Worm (Caenorhabditis elegans) whole organism, young adult: ENCODE data around the gene F49C12.1.

ENCODE experiments used
- B0035.1 ChIP-seq: sonication (generic microtip); optimal IDR thresholded peaks from 2 replicates; lab custom pipeline; 2016; ENCODE audit warnings: missing genetic modification characterization, mild to moderate bottlenecking, missing compliant biosample characterization, missing genotype, missing genetic modification reagents
- B0336.3 ChIP-seq: fragments of 200-800 bp; sonication (Bioruptor generic); IDR thresholded peaks from 2 replicates; pipeline ENCODE4 v1.3.6; 2022; ENCODE audit warnings: missing genetic modification characterization, missing compliant biosample characterization
- D2030.7 ChIP-seq: fragments of 200-800 bp; sonication (Bioruptor generic); IDR thresholded peaks from 2 replicates; pipeline ENCODE4 v1.3.6; 2022; ENCODE audit warnings: missing genetic modification reagents, missing genetic modification characterization, missing compliant biosample characterization
- F39B2.1 ChIP-seq: fragments of 200-800 bp; sonication (Bioruptor generic); IDR thresholded peaks from 2 replicates; pipeline ENCODE4 v1.3.6; 2022; ENCODE audit warnings: missing genetic modification reagents, missing genetic modification characterization, missing compliant biosample characterization
- F57C9.4 ChIP-seq: sonication (generic microtip); optimal IDR thresholded peaks from 2 replicates; lab custom pipeline; 2017; ENCODE audit warnings: mild to moderate bottlenecking, missing genetic modification characterization, missing compliant biosample characterization
- Y67H2A.10 ChIP-seq: fragments of 200-800 bp; sonication (Bioruptor generic); conservative IDR thresholded peaks from 2 replicates; pipeline ENCODE4 v1.3.6; 2022; ENCODE audit warnings: missing genetic modification reagents, missing genetic modification characterization, missing compliant biosample characterization
- ZK185.1 ChIP-seq: sonication (generic microtip); optimal IDR thresholded peaks from 2 replicates; lab custom pipeline; 2016; ENCODE audit warnings: mild to moderate bottlenecking, missing genetic modification characterization, missing compliant biosample characterization; ENCODE audit not compliant: poor library complexity, severe bottlenecking
- ama-1 ChIP-seq, 3 experiments: fragments of 150-350 bp in 1 of 3; sonication (generic microtip) in 2 of 3; optimal IDR thresholded peaks; 2 replicates each; lab custom pipeline; 2014 to 2018; ENCODE audit warnings: missing biosample characterization in 2 of 3, missing genetic modification characterization in 2 of 3, missing genetic modification reagents in 2 of 3
- atf-7 ChIP-seq: sonication (generic microtip); optimal IDR thresholded peaks from 2 replicates; lab custom pipeline; 2017; ENCODE audit warnings: mild to moderate bottlenecking, missing genetic modification characterization, missing compliant biosample characterization
- attf-3 ChIP-seq: fragments of 200-800 bp; sonication (Bioruptor generic); conservative IDR thresholded peaks from 2 replicates; pipeline ENCODE4 v1.3.6; 2022; ENCODE audit warnings: missing genetic modification reagents, missing genetic modification characterization, missing compliant biosample characterization
- attf-5 ChIP-seq: fragments of 200-800 bp; sonication (Bioruptor generic); optimal IDR thresholded peaks from 2 replicates; lab custom pipeline; 2018; ENCODE audit warnings: mild to moderate bottlenecking, missing genetic modification characterization, missing compliant biosample characterization
- attf-6 ChIP-seq: fragments of 200-800 bp; sonication (Bioruptor generic); IDR thresholded peaks from 2 replicates; pipeline ENCODE4 v1.3.6; 2022; ENCODE audit warnings: missing genetic modification reagents, missing genetic modification characterization, missing compliant biosample characterization
- cebp-2 ChIP-seq: fragments of 200-800 bp; sonication (Bioruptor generic); IDR thresholded peaks from 2 replicates; pipeline ENCODE4 v1.3.6; 2022; ENCODE audit warnings: missing genetic modification characterization, missing compliant biosample characterization
- ceh-40 ChIP-seq: fragments of 200-800 bp; sonication (Bioruptor generic); IDR thresholded peaks from 2 replicates; pipeline ENCODE4 v1.3.6; 2022; ENCODE audit warnings: missing genetic modification characterization, missing compliant biosample characterization
- chd-7 ChIP-seq: sonication (generic microtip); optimal IDR thresholded peaks from 2 replicates; lab custom pipeline; 2016; ENCODE audit warnings: mild to moderate bottlenecking, missing genetic modification characterization, moderate library complexity, missing compliant biosample characterization
- die-1 ChIP-seq: sonication (generic microtip); optimal IDR thresholded peaks from 2 replicates; lab custom pipeline; 2016; ENCODE audit warnings: missing genotype, mild to moderate bottlenecking, missing genetic modification characterization, missing compliant biosample characterization
- dox-1 ChIP-seq: fragments of 200-800 bp; sonication (Bioruptor generic); IDR thresholded peaks from 2 replicates; pipeline ENCODE4 v1.3.6; 2022; ENCODE audit warnings: missing genetic modification reagents, missing genetic modification characterization, missing compliant biosample characterization
- egl-18 ChIP-seq: fragments of 200-800 bp; sonication (Bioruptor generic); IDR thresholded peaks from 2 replicates; pipeline ENCODE4 v1.3.6; 2022; ENCODE audit warnings: missing genetic modification reagents, missing genetic modification characterization, missing compliant biosample characterization
- egl-44 ChIP-seq: fragments of 200-800 bp; sonication (Bioruptor generic); IDR thresholded peaks from 2 replicates; pipeline ENCODE4 v1.3.6; 2022; ENCODE audit warnings: missing genetic modification reagents, missing genetic modification characterization, missing compliant biosample characterization
- him-1 ChIP-seq: sonication (generic microtip); optimal IDR thresholded peaks from 2 replicates; lab custom pipeline; 2016; ENCODE audit warnings: missing genotype, missing genetic modification reagents, missing genetic modification characterization, missing compliant biosample characterization
- hmg-1.2 ChIP-seq: fragments of 200-800 bp; sonication (Bioruptor generic); IDR thresholded peaks from 2 replicates; pipeline ENCODE4 v1.3.6; 2022; ENCODE audit warnings: missing genetic modification reagents, missing genetic modification characterization, missing compliant biosample characterization
- hrde-1 ChIP-seq: sonication (generic microtip); optimal IDR thresholded peaks from 2 replicates; lab custom pipeline; 2016; ENCODE audit warnings: missing genetic modification characterization, mild to moderate bottlenecking, missing compliant biosample characterization, moderate library complexity, missing genotype, missing genetic modification reagents, borderline replicate concordance
- let-607 ChIP-seq, 2 experiments: fragments of 200-800 bp in 1 of 2; sonication (Bioruptor generic) in 1 of 2; sonication (generic microtip) in 1 of 2; optimal IDR thresholded peaks; 2 replicates each; lab custom pipeline; 2016 to 2018; ENCODE audit warnings: mild to moderate bottlenecking in 2 of 2, missing compliant biosample characterization in 2 of 2, missing genetic modification characterization in 2 of 2, moderate library complexity in 2 of 2, missing genotype in 1 of 2
- lin-26 ChIP-seq: fragments of 200-800 bp; sonication (Bioruptor generic); IDR thresholded peaks from 2 replicates; pipeline ENCODE4 v1.3.6; 2022; ENCODE audit warnings: missing genetic modification reagents, missing genetic modification characterization, missing compliant biosample characterization
- lin-35 ChIP-seq, 3 experiments: fragments of 150-350 bp in 2 of 3; sonication (generic microtip) in 1 of 3; optimal IDR thresholded peaks; 2 replicates each; lab custom pipeline; 2014 to 2018; ENCODE audit warnings: missing biosample characterization in 3 of 3, missing genetic modification characterization in 3 of 3, missing genetic modification reagents in 3 of 3
- lin-40 ChIP-seq: sonication (generic microtip); optimal IDR thresholded peaks from 2 replicates; lab custom pipeline; 2016; ENCODE audit warnings: missing genetic modification characterization, mild to moderate bottlenecking, missing compliant biosample characterization, missing genotype, missing genetic modification reagents
- lsl-1 ChIP-seq: fragments of 200-800 bp; sonication (Bioruptor generic); optimal IDR thresholded peaks from 2 replicates; lab custom pipeline; 2018; ENCODE audit warnings: mild to moderate bottlenecking, missing genetic modification characterization, moderate library complexity, missing compliant biosample characterization
- mcd-1 ChIP-seq: fragments of 200-800 bp; sonication (Bioruptor generic); IDR thresholded peaks from 2 replicates; pipeline ENCODE4 v1.3.6; 2022; ENCODE audit warnings: missing genetic modification reagents, missing genetic modification characterization, missing compliant biosample characterization
- nhr-80 ChIP-seq: sonication (generic microtip); optimal IDR thresholded peaks from 2 replicates; lab custom pipeline; 2016; ENCODE audit warnings: missing genetic modification characterization, missing compliant biosample characterization
- pha-4 ChIP-seq: fragments of 150-350 bp; sonication (generic microtip); optimal IDR thresholded peaks from 2 replicates; lab custom pipeline; 2014; ENCODE audit warnings: missing biosample characterization, missing genetic modification reagents, missing genetic modification characterization
- sdz-38 ChIP-seq: sonication (generic microtip); optimal IDR thresholded peaks from 2 replicates; lab custom pipeline; 2016; ENCODE audit warnings: missing genotype, missing genetic modification characterization, missing compliant biosample characterization
- sea-2 ChIP-seq: fragments of 200-800 bp; sonication (Bioruptor generic); IDR thresholded peaks from 2 replicates; pipeline ENCODE4 v1.3.6; 2022; ENCODE audit warnings: missing genetic modification characterization, missing compliant biosample characterization
- snpc-3.4 ChIP-seq: sonication (generic microtip); optimal IDR thresholded peaks from 2 replicates; lab custom pipeline; 2017; ENCODE audit warnings: missing genetic modification characterization, mild to moderate bottlenecking, missing compliant biosample characterization, antibody characterized with exemption, moderate library complexity, missing genotype, missing genetic modification reagents
- snpc-4 ChIP-seq, 5 experiments: fragments of 150-350 bp in 1 of 5; sonication (generic microtip) in 4 of 5; optimal IDR thresholded peaks; 2 replicates each; lab custom pipeline; 2014 to 2018; ENCODE audit warnings: missing genetic modification characterization in 5 of 5, missing biosample characterization in 3 of 5, antibody characterized with exemption in 2 of 5, mild to moderate bottlenecking in 2 of 5, missing compliant biosample characterization in 2 of 5, missing genotype in 2 of 5, moderate library complexity in 2 of 5, missing genetic modification reagents in 1 of 5
- somi-1 ChIP-seq: fragments of 200-800 bp; sonication (Bioruptor generic); optimal IDR thresholded peaks from 2 replicates; lab custom pipeline; 2018; ENCODE audit warnings: mild to moderate bottlenecking, missing genetic modification characterization, missing compliant biosample characterization
- tbp1 ChIP-seq: fragments of 200-800 bp; sonication (Bioruptor generic); optimal IDR thresholded peaks from 2 replicates; lab custom pipeline; 2018; ENCODE audit warnings: mild to moderate bottlenecking, missing genetic modification characterization, missing compliant biosample characterization
- zfh-2 ChIP-seq: fragments of 200-800 bp; sonication (Bioruptor generic); conservative IDR thresholded peaks from 2 replicates; pipeline ENCODE4 v1.3.6; 2022; ENCODE audit warnings: missing genetic modification reagents, missing genetic modification characterization, missing compliant biosample characterization
- ztf-6 ChIP-seq: fragments of 200-800 bp; sonication (Bioruptor generic); IDR thresholded peaks from 2 replicates; pipeline ENCODE4 v1.3.6; 2022; ENCODE audit warnings: missing genetic modification reagents, missing genetic modification characterization, missing compliant biosample characterization

The F49C12.1 gene

DNA sequence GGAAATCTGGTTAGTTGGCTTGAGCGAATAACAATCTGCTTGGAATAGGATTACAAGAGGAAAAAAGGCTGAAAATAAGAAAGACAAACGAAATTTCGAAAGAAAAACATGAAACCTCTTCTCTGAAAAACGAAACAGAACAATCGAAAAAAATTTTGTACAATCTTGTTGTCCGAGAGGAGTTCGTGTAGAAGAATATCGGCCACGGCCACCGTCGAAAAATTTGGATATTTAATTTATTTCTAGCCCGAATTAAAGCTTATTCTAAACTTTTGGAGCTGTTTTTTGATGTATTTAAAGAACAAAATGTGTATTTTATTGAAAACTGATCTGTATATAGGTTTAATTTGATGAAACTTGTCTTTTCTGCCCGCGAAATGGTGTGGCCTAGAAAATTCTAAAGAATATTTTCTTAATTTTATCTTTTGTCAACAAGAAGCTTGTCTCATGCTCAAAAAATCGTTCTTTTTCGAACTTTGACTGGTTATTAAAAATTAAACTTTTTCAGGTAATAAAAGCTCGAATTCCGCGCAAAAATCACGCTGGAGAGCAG lies 40.5 kb upstream of the F49C12.1 start, which contains the start of gene T20D3.5:
Gene T20D3.5, plus strand, starts transcription at position 503 of the 553 bp plus-strand sequence.
- TF ChIP-seq zfh-2 (GFP tag; lab: Robert Waterston, UW) (no peak), him-1 (peak; percentile 45)

DNA sequence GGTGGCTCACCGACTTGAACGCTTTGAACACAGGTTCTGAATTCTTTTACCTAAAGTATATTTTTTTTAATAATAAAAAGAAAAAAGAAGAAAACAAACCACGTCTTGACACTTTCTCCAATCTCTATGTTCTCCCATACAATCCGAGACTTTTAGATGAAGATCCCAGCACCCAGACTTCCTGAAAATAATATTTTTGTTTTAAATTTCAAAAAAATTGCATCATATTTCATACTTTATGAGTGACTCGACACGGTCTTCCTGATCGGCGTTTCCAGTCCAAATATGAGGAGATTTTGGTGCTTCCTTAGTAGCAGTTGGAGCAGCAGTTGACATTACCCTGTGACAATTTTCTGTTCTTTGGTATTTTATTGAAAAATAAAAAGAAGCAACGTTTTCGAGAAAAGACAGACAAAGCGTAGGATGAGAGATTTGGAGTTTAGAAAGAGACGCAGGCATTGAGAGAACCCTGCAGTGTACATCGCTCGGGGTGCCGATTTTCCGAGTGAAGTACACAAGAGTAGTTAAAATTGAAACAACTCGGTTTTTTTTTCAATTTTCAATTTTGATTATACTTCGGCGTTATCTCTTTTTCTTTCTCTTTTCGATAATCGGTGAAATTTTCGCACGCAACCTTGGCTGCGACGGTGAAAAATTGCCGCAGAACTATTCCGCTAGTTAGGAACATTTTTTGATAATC lies 39.5 kb upstream of the F49C12.1 start, which contains the start of the genes coa-4 and T20D3.14:
Gene coa-4, minus strand, starts transcription at position 51 of the 700 bp plus-strand sequence.
Gene T20D3.14, minus strand, starts transcription at position 358 of the 700 bp plus-strand sequence.
- TF ChIP-seq egl-44 (GFP tag; lab: Robert Waterston, UW) (0 out of 2 replicates have a peak, but pooled peaks have one; percentile 21), B0336.3 (GFP tag; lab: Robert Waterston, UW) (0 out of 2 replicates have a peak, but pooled peaks have one; percentile 26), lsl-1 (GFP tag; lab: Kevin White, UChicago) (no peak), hmg-1.2 (GFP tag; lab: Robert Waterston, UW) (peak; percentile 75), sdz-38 (no peak), pha-4 (peak; percentile 15), ceh-40 (GFP tag; lab: Robert Waterston, UW) (0 out of 2 replicates have a peak, but pooled peaks have one; percentile 13), chd-7 (tag; lab: Kevin White, UChicago) (no peak), attf-5 (GFP tag; lab: Kevin White, UChicago) (peak; percentile 43), lin-40 (tag; lab: Kevin White, UChicago) (peak; percentile 32), mcd-1 (GFP tag; lab: Robert Waterston, UW) (peak; percentile 42; the same call in 1 of the 2 replicates), tbp1 (peak; percentile 8), ZK185.1 (tag; lab: Kevin White, UChicago) (peak; percentile 53), D2030.7 (GFP tag; lab: Robert Waterston, UW) (no peak), lin-35 (GFP tag; optimal IDR thresholded peaks at IDR 0.05; lab: Kevin White, UChicago) (no peak), nhr-80 (tag; lab: Kevin White, UChicago) (peak; percentile 71), B0035.1 (tag; lab: Kevin White, UChicago) (no peak)

DNA sequence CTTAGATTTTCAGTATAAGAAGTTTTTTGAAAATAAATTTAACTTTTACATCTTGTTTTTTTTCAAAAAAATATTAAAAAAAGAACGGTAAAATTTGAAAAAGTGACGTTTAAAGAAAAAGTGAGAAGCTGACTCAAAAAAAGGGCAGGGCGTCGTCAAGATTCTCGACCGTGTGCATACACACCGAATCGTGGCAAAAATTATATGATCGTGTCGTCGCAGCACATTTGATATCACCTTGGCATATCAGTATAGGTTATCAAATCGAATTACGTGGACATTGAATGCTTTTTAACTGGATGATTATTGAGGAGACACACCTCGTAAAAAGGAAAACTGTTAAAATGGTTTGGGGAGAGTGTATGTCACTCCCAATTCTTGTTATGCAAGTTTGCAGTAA lies 36.9 kb upstream of the F49C12.1 start:
- no peak for TF ChIP-seq somi-1 (GFP tag; lab: Kevin White, UChicago)
- TF ChIP-seq hrde-1 (tag; lab: Kevin White, UChicago) = peak; percentile 54
- TF ChIP-seq let-607 (tag; optimal IDR thresholded peaks at IDR 0.05; lab: Kevin White, UChicago) = peak; percentile 82 to 93
- no peak for TF ChIP-seq ZK185.1 (tag; lab: Kevin White, UChicago)
- TF ChIP-seq snpc-3.4 (tag; lab: Kevin White, UChicago) = no peak
- TF ChIP-seq nhr-80 (tag; lab: Kevin White, UChicago) = peak; percentile 96
- peak; percentile 49 for TF ChIP-seq attf-5 (GFP tag; lab: Kevin White, UChicago)
- no peak for TF ChIP-seq lin-26 (GFP tag; lab: Robert Waterston, UW)
- no peak for TF ChIP-seq cebp-2
- TF ChIP-seq ama-1 (optimal IDR thresholded peaks at IDR 0.05; lab: Kevin White, UChicago) = no peak
- TF ChIP-seq ama-1 (GFP tag; optimal IDR thresholded peaks at IDR 0.05; lab: Kevin White, UChicago) = peak in 1 of 2 experiments; percentile 30
- no peak for TF ChIP-seq snpc-4 (GFP tag; optimal IDR thresholded peaks at IDR 0.05; lab: Kevin White, UChicago)
- peak in 1 of 4 experiments; percentile 36 for TF ChIP-seq snpc-4 (tag; optimal IDR thresholded peaks at IDR 0.05; lab: Kevin White, UChicago)
- TF ChIP-seq dox-1 (GFP tag; lab: Robert Waterston, UW) = peak; percentile 76

DNA sequence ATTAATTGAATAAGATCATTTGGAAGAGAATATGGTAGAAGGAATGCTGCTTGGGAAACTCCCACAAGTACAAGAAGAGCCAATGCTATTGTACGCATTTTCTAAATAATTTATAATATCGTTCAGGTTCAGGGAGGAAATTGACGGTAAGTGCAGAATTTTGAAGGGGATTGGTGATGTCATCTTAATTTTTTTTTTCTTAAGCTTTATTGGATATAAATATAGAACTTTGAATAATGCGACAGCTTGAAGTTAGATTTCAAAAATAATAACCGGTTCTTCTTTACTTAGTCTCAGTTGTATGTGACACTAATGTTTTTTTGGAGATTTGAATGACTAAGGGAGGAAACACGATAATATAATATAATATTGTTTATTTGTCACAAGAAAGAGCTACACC lies 34.6 kb upstream of the F49C12.1 start, which contains the start of gene nspg-7.1:
Gene nspg-7.1, minus strand, starts transcription at position 101 of the 400 bp plus-strand sequence.
- no peak for TF ChIP-seq ztf-6 (GFP tag; lab: Robert Waterston, UW)
- no peak for TF ChIP-seq Y67H2A.10
- TF ChIP-seq cebp-2 = no peak
- no peak for TF ChIP-seq attf-3 (GFP tag; lab: Robert Waterston, UW)
- TF ChIP-seq die-1 (tag; lab: Kevin White, UChicago) = no peak
- no peak for TF ChIP-seq attf-6 (GFP tag; lab: Robert Waterston, UW)
- no peak for TF ChIP-seq egl-18 (GFP tag; lab: Robert Waterston, UW)
- TF ChIP-seq F57C9.4 (tag; lab: Kevin White, UChicago) = no peak
- TF ChIP-seq atf-7 (tag; lab: Kevin White, UChicago) = no peak
- no peak for TF ChIP-seq hmg-1.2 (GFP tag; lab: Robert Waterston, UW)
- TF ChIP-seq sea-2 = no peak
- no peak for TF ChIP-seq F39B2.1 (GFP tag; lab: Robert Waterston, UW)
